Worm (Caenorhabditis elegans) whole organism, young adult: ENCODE results near the gene W01A11.7.

Source experiments
- B0261.1 ChIP-seq: sonication (generic microtip); optimal IDR thresholded peaks from 2 replicates; lab custom pipeline; 2016; ENCODE audit warnings: mild to moderate bottlenecking, missing genetic modification characterization, moderate library complexity, missing compliant biosample characterization
- C17E4.6 ChIP-seq: fragments of 200-800 bp; sonication (Bioruptor generic); IDR thresholded peaks from 2 replicates; pipeline ENCODE4 v1.3.6; 2022; ENCODE audit warnings: missing genetic modification reagents, missing genetic modification characterization, missing compliant biosample characterization
- F22D6.2 ChIP-seq: sonication (generic microtip); optimal IDR thresholded peaks from 2 replicates; lab custom pipeline; 2016; ENCODE audit warnings: mild to moderate bottlenecking, missing genetic modification characterization, missing compliant biosample characterization
- F39B2.1 ChIP-seq: fragments of 200-800 bp; sonication (Bioruptor generic); IDR thresholded peaks from 2 replicates; pipeline ENCODE4 v1.3.6; 2022; ENCODE audit warnings: missing genetic modification reagents, missing genetic modification characterization, missing compliant biosample characterization
- F49E8.2 ChIP-seq: sonication (generic microtip); optimal IDR thresholded peaks from 3 replicates; lab custom pipeline; 2017; ENCODE audit warnings: missing genetic modification characterization, mild to moderate bottlenecking, missing compliant biosample characterization, antibody characterized with exemption, moderate library complexity; ENCODE audit not compliant: insufficient read depth
- Y53F4B.3 ChIP-seq: fragments of 200-800 bp; sonication (Bioruptor generic); IDR thresholded peaks from 2 replicates; pipeline ENCODE4 v1.3.6; 2022; ENCODE audit warnings: missing genetic modification reagents, missing genetic modification characterization, missing compliant biosample characterization
- athp-1 ChIP-seq: sonication (generic microtip); optimal IDR thresholded peaks from 2 replicates; lab custom pipeline; 2017; ENCODE audit warnings: mild to moderate bottlenecking, missing genetic modification characterization, missing compliant biosample characterization
- attf-3 ChIP-seq: fragments of 200-800 bp; sonication (Bioruptor generic); conservative IDR thresholded peaks from 2 replicates; pipeline ENCODE4 v1.3.6; 2022; ENCODE audit warnings: missing genetic modification reagents, missing genetic modification characterization, missing compliant biosample characterization
- attf-6 ChIP-seq: fragments of 200-800 bp; sonication (Bioruptor generic); IDR thresholded peaks from 2 replicates; pipeline ENCODE4 v1.3.6; 2022; ENCODE audit warnings: missing genetic modification reagents, missing genetic modification characterization, missing compliant biosample characterization
- ceh-58 ChIP-seq: fragments of 200-800 bp; sonication (Bioruptor generic); IDR thresholded peaks from 2 replicates; pipeline ENCODE4 v1.3.6; 2022; ENCODE audit warnings: missing genetic modification characterization, missing compliant biosample characterization
- ceh-91 ChIP-seq: fragments of 200-800 bp; sonication (Bioruptor generic); IDR thresholded peaks from 2 replicates; pipeline ENCODE4 v1.3.6; 2022; ENCODE audit warnings: missing genetic modification reagents, missing genetic modification characterization, missing compliant biosample characterization
- chd-7 ChIP-seq: sonication (generic microtip); optimal IDR thresholded peaks from 2 replicates; lab custom pipeline; 2016; ENCODE audit warnings: mild to moderate bottlenecking, missing genetic modification characterization, moderate library complexity, missing compliant biosample characterization
- dox-1 ChIP-seq: fragments of 200-800 bp; sonication (Bioruptor generic); IDR thresholded peaks from 2 replicates; pipeline ENCODE4 v1.3.6; 2022; ENCODE audit warnings: missing genetic modification reagents, missing genetic modification characterization, missing compliant biosample characterization
- egl-18 ChIP-seq: fragments of 200-800 bp; sonication (Bioruptor generic); IDR thresholded peaks from 2 replicates; pipeline ENCODE4 v1.3.6; 2022; ENCODE audit warnings: missing genetic modification reagents, missing genetic modification characterization, missing compliant biosample characterization
- hmg-1.2 ChIP-seq: fragments of 200-800 bp; sonication (Bioruptor generic); IDR thresholded peaks from 2 replicates; pipeline ENCODE4 v1.3.6; 2022; ENCODE audit warnings: missing genetic modification reagents, missing genetic modification characterization, missing compliant biosample characterization
- hmg-20 ChIP-seq: fragments of 200-800 bp; sonication (Bioruptor generic); IDR thresholded peaks from 2 replicates; pipeline ENCODE4 v1.3.6; 2022; ENCODE audit warnings: missing genetic modification reagents, missing genetic modification characterization, missing compliant biosample characterization
- lin-35 ChIP-seq, 3 experiments: fragments of 150-350 bp in 2 of 3; sonication (generic microtip) in 1 of 3; optimal IDR thresholded peaks; 2 replicates each; lab custom pipeline; 2014 to 2018; ENCODE audit warnings: missing biosample characterization in 3 of 3, missing genetic modification characterization in 3 of 3, missing genetic modification reagents in 3 of 3
- lsl-1 ChIP-seq: fragments of 200-800 bp; sonication (Bioruptor generic); optimal IDR thresholded peaks from 2 replicates; lab custom pipeline; 2018; ENCODE audit warnings: mild to moderate bottlenecking, missing genetic modification characterization, moderate library complexity, missing compliant biosample characterization
- madf-10 ChIP-seq: sonication (generic microtip); optimal IDR thresholded peaks from 2 replicates; lab custom pipeline; 2016; ENCODE audit warnings: mild to moderate bottlenecking, missing genetic modification characterization, missing compliant biosample characterization
- mcd-1 ChIP-seq: fragments of 200-800 bp; sonication (Bioruptor generic); IDR thresholded peaks from 2 replicates; pipeline ENCODE4 v1.3.6; 2022; ENCODE audit warnings: missing genetic modification reagents, missing genetic modification characterization, missing compliant biosample characterization
- nhr-27 ChIP-seq: fragments of 200-800 bp; sonication (Bioruptor generic); optimal IDR thresholded peaks from 2 replicates; lab custom pipeline; 2018; ENCODE audit warnings: mild to moderate bottlenecking, missing genetic modification characterization, moderate library complexity, missing compliant biosample characterization
- pbrm-1 ChIP-seq: fragments of 200-800 bp; sonication (Bioruptor generic); IDR thresholded peaks from 2 replicates; pipeline ENCODE4 v1.3.6; 2022; ENCODE audit warnings: missing genetic modification reagents, missing genetic modification characterization, missing compliant biosample characterization
- repo-1 ChIP-seq: sonication (generic microtip); optimal IDR thresholded peaks from 2 replicates; lab custom pipeline; 2017; ENCODE audit warnings: mild to moderate bottlenecking, missing genetic modification characterization, missing compliant biosample characterization
- sdz-38 ChIP-seq: sonication (generic microtip); optimal IDR thresholded peaks from 2 replicates; lab custom pipeline; 2016; ENCODE audit warnings: missing genotype, missing genetic modification characterization, missing compliant biosample characterization
- sea-2 ChIP-seq: fragments of 200-800 bp; sonication (Bioruptor generic); IDR thresholded peaks from 2 replicates; pipeline ENCODE4 v1.3.6; 2022; ENCODE audit warnings: missing genetic modification characterization, missing compliant biosample characterization
- somi-1 ChIP-seq: fragments of 200-800 bp; sonication (Bioruptor generic); optimal IDR thresholded peaks from 2 replicates; lab custom pipeline; 2018; ENCODE audit warnings: mild to moderate bottlenecking, missing genetic modification characterization, missing compliant biosample characterization
- tbx-9 ChIP-seq: sonication (generic microtip); optimal IDR thresholded peaks from 2 replicates; lab custom pipeline; 2016; ENCODE audit warnings: borderline replicate concordance, missing genetic modification characterization, inconsistent platforms, missing compliant biosample characterization
- ztf-18 ChIP-seq: sonication (generic microtip); optimal IDR thresholded peaks from 2 replicates; lab custom pipeline; 2016; ENCODE audit warnings: missing genotype, mild to moderate bottlenecking, missing genetic modification characterization, missing compliant biosample characterization
- ztf-22 ChIP-seq: fragments of 200-800 bp; sonication (Bioruptor generic); optimal IDR thresholded peaks from 2 replicates; lab custom pipeline; 2018; ENCODE audit warnings: mild to moderate bottlenecking, missing genetic modification characterization, moderate library complexity, missing compliant biosample characterization
- ztf-6 ChIP-seq: fragments of 200-800 bp; sonication (Bioruptor generic); IDR thresholded peaks from 2 replicates; pipeline ENCODE4 v1.3.6; 2022; ENCODE audit warnings: missing genetic modification reagents, missing genetic modification characterization, missing compliant biosample characterization

W01A11.7 gene

DNA sequence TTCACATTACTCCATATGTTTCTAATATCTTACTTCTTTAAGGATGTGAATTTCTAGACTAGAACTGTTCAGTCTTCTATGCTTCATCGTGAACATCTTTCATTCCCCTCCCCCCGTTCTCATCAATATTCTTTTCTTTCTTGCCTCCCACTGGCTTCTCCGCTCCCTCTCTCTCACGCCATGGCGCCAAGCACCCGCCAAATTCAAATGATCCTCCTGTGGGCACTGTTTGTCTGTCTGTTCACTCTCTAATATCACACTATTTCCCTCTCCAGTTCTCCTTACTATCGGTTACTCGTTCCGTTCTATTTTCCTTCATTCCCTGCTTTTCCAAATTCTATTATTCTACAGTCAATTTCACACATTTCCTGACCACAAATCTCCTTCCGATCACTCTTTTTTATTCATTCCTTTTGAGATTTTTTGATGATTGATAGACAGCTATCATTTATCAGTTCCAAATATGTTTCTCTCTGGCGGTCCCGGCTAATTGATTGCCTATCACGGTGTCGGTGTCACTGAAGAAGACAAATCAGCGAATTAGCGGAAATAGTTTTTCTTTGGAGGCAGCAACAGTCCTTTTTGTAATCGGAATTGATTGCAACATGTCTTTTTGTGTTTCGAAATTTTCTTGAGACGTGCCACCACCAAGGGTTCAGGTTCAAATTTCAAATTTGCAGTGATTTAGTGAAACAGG lies 46.7 kb downstream of the W01A11.7 start:
- no peak for TF ChIP-seq nhr-27
- TF ChIP-seq ztf-22 (GFP tag; lab: Kevin White, UChicago) = no peak
- no peak for TF ChIP-seq repo-1 (tag; lab: Kevin White, UChicago)
- no peak for TF ChIP-seq lsl-1 (GFP tag; lab: Kevin White, UChicago)
- no peak for TF ChIP-seq dox-1 (GFP tag; lab: Robert Waterston, UW)
- TF ChIP-seq attf-3 (GFP tag; lab: Robert Waterston, UW) = no peak
- no peak for TF ChIP-seq attf-6 (GFP tag; lab: Robert Waterston, UW)
- TF ChIP-seq hmg-20 (GFP tag; lab: Robert Waterston, UW) = no peak
- no peak for TF ChIP-seq ceh-58 (GFP tag; lab: Robert Waterston, UW)
- TF ChIP-seq egl-18 = no peak
- no peak for TF ChIP-seq B0261.1 (tag; lab: Kevin White, UChicago)
- TF ChIP-seq hmg-1.2 (GFP tag; lab: Robert Waterston, UW) = no peak

DNA sequence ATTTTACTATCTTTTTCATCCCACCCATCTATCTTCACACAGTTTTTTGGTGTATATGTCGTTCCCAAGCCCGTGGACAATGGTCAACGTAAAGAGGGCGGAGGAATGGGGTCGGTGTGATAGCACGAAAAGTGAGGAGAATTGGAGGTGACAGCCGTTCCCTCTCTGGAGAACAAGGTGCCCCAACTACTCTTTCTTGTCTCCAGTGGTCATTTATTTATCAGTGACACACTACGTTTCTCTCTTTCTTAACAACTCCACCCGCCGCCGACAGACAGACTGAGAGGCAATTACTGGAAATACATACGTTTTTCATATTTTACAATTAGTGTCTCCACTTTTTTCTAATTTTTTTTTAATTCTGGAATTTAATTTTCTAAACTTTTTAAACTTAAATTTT lies 48.3 kb downstream of the W01A11.7 start:
- TF ChIP-seq mcd-1 (GFP tag; lab: Robert Waterston, UW) (no peak), F22D6.2 (tag; lab: Kevin White, UChicago) (no peak), ztf-18 (tag; lab: Kevin White, UChicago) (no peak), chd-7 (tag; lab: Kevin White, UChicago) (no peak), lin-35 (GFP tag; optimal IDR thresholded peaks at IDR 0.05; lab: Kevin White, UChicago) (no peak), pbrm-1 (GFP tag; lab: Robert Waterston, UW) (no peak), sdz-38 (tag; lab: Kevin White, UChicago) (no peak), madf-10 (tag; lab: Kevin White, UChicago) (no peak), C17E4.6 (GFP tag; lab: Robert Waterston, UW) (no peak), attf-3 (GFP tag; lab: Robert Waterston, UW) (no peak), F39B2.1 (no peak), repo-1 (tag; lab: Kevin White, UChicago) (no peak), somi-1 (GFP tag; lab: Kevin White, UChicago) (no peak), ceh-91 (GFP tag; lab: Robert Waterston, UW) (no peak), sea-2 (GFP tag; lab: Robert Waterston, UW) (no peak), Y53F4B.3 (GFP tag; lab: Robert Waterston, UW) (no peak), F49E8.2 (tag; lab: Kevin White, UChicago) (no peak), ztf-6 (no peak), tbx-9 (tag; lab: Kevin White, UChicago) (no peak), athp-1 (tag; lab: Kevin White, UChicago) (no peak)
